Fruit fly (Drosophila melanogaster): Measurements from ENCODE around the gene CG3698.

DNA sequence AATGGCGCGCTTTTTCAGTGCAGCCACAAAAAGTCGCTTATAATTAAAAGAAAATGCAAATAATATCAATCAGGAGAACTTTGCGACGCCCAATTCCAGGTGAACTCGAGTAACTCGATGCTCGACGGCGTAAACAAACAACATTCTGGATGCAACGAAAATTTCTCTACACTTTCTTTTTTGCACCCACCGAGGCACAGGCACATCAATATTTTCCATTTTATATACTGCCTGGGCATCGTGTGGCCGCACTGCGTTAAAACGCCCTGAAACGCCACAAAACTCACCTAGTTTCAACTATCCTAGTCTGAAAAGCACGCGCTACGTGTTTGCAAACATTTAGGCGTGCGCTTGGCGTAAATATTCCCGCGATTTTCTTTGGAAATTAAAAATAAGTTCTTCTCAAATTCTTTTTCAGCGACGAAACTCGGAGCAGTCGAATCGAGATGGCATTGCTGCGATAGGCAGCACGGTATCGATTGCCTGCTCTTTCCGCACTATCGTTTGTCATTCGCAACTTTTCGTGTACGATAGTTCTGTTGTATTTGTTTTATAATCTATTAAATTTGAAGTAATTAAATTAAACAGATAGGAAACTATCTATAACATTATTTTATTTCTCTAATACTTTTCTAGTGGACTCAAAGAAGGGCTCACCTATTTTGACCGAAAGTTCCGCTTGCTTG, 12.3 kb downstream of the CG3698 start, which contains the start of gene Pcif1:
- TF ChIP-seq CTCF (optimal IDR thresholded peaks at IDR 0.05) (peak in 1 of 2 experiments; percentile 33), CG8478 (optimal IDR thresholded peaks at IDR 0.05) (no peak)
